Worm (Caenorhabditis elegans): ENCODE results near the gene T14B4.9.

- TF ChIP-seq T22C8.4 (GFP tag; IDR thresholded peaks at IDR 0.05) (no peak), ref-1 (GFP tag; conservative IDR thresholded peaks at IDR 0.05) (no peak), klf-2 (GFP tag; conservative IDR thresholded peaks at IDR 0.05) (no peak), med-1 (GFP tag; optimal IDR thresholded peaks at IDR 0.05; ENCODE audit: insufficient read depth) (no peak)
Observed at ce11 chrII:6712177-6712981, 21.2 kb downstream of the T14B4.9 start, which contains the start of the genes dpy-10 and T14B4.19.
